Worm (Caenorhabditis elegans) whole organism, L3 larva: ENCODE data around the gene C16C10.8.

ENCODE experiments used
- R02D3.7 ChIP-seq: fragments of 150-350 bp; optimal IDR thresholded peaks from 2 replicates; lab custom pipeline; 2014; ENCODE audit warnings: missing biosample characterization, missing genetic modification characterization
- ZK546.5 ChIP-seq: sonication (generic microtip); optimal IDR thresholded peaks from 2 replicates; lab custom pipeline; 2017; ENCODE audit warnings: missing biosample characterization, missing genetic modification characterization
- aly-2 ChIP-seq: fragments of 150-350 bp; optimal IDR thresholded peaks from 2 replicates; lab custom pipeline; 2014; ENCODE audit warnings: missing biosample characterization, missing genetic modification characterization
- ama-1 ChIP-seq: fragments of 150-350 bp; optimal IDR thresholded peaks from 2 replicates; lab custom pipeline; 2018
- ceh-28 ChIP-seq: fragments of 150-350 bp; optimal IDR thresholded peaks from 2 replicates; lab custom pipeline; 2014; ENCODE audit warnings: missing biosample characterization, missing genetic modification reagents, missing genetic modification characterization
- ceh-82 ChIP-seq: fragments of 150-350 bp; optimal IDR thresholded peaks from 2 replicates; lab custom pipeline; 2014; ENCODE audit warnings: missing biosample characterization, missing genetic modification characterization
- ceh-9 ChIP-seq: sonication (generic microtip); optimal IDR thresholded peaks from 2 replicates; lab custom pipeline; 2018; ENCODE audit warnings: missing biosample characterization, missing genetic modification characterization
- daf-12 ChIP-seq: fragments of 150-350 bp; optimal IDR thresholded peaks from 2 replicates; lab custom pipeline; 2014; ENCODE audit warnings: missing biosample characterization, missing genetic modification reagents, missing genetic modification characterization
- egl-27 ChIP-seq: sonication (generic microtip); optimal IDR thresholded peaks from 4 replicates; lab custom pipeline; 2017; ENCODE audit warnings: missing biosample characterization, missing genetic modification reagents, missing genetic modification characterization
- egl-5 ChIP-seq: fragments of 150-350 bp; optimal IDR thresholded peaks from 2 replicates; lab custom pipeline; 2017; ENCODE audit warnings: missing biosample characterization, missing genetic modification reagents, missing genetic modification characterization, inconsistent platforms
- elt-1 ChIP-seq: fragments of 150-350 bp; optimal IDR thresholded peaks from 2 replicates; lab custom pipeline; 2014; ENCODE audit warnings: missing biosample characterization, missing genetic modification characterization
- elt-2 ChIP-seq: sonication (generic microtip); optimal IDR thresholded peaks from 2 replicates; lab custom pipeline; 2016; ENCODE audit warnings: missing genetic modification reagents, mild to moderate bottlenecking, missing genetic modification characterization, missing compliant biosample characterization
- eor-1 ChIP-seq, 2 experiments: fragments of 150-350 bp; optimal IDR thresholded peaks; 2 replicates each; lab custom pipeline; 2014 to 2018; ENCODE audit warnings: missing biosample characterization in 2 of 2, missing genetic modification characterization in 2 of 2
- fkh-10 ChIP-seq: sonication (generic microtip); optimal IDR thresholded peaks from 2 replicates; lab custom pipeline; 2017; ENCODE audit warnings: missing biosample characterization, missing genetic modification reagents, missing genetic modification characterization
- hmg-11 ChIP-seq: sonication (generic microtip); optimal IDR thresholded peaks from 2 replicates; lab custom pipeline; 2016; ENCODE audit warnings: missing genetic modification characterization, missing compliant biosample characterization
- jun-1 ChIP-seq: fragments of 150-350 bp; optimal IDR thresholded peaks from 2 replicates; lab custom pipeline; 2014; ENCODE audit warnings: missing biosample characterization, missing genetic modification reagents, missing genetic modification characterization
- lin-15B ChIP-seq: fragments of 150-350 bp; optimal IDR thresholded peaks from 2 replicates; lab custom pipeline; 2014; ENCODE audit warnings: missing biosample characterization, missing genetic modification characterization
- lin-39 ChIP-seq: fragments of 150-350 bp; optimal IDR thresholded peaks from 2 replicates; lab custom pipeline; 2018; ENCODE audit warnings: missing biosample characterization, missing genetic modification reagents, missing genetic modification characterization
- lsy-12 ChIP-seq: sonication (generic microtip); optimal IDR thresholded peaks from 2 replicates; lab custom pipeline; 2016; ENCODE audit warnings: mild to moderate bottlenecking, missing genetic modification characterization, missing compliant biosample characterization
- mdl-1 ChIP-seq: fragments of 150-350 bp; optimal IDR thresholded peaks from 2 replicates; lab custom pipeline; 2014; ENCODE audit warnings: missing biosample characterization, missing genetic modification characterization
- mml-1 ChIP-seq: fragments of 150-350 bp; sonication (generic microtip); optimal IDR thresholded peaks from 3 replicates; lab custom pipeline; 2014; ENCODE audit warnings: missing biosample characterization, missing genetic modification characterization
- nfya-1 ChIP-seq: sonication (generic microtip); optimal IDR thresholded peaks from 2 replicates; lab custom pipeline; 2017; ENCODE audit warnings: missing genetic modification characterization, mild to moderate bottlenecking, missing compliant biosample characterization, antibody characterized with exemption, moderate library complexity; ENCODE audit not compliant: insufficient read depth
- nhr-23 ChIP-seq: fragments of 150-350 bp; optimal IDR thresholded peaks from 2 replicates; lab custom pipeline; 2014; ENCODE audit warnings: missing biosample characterization, missing genetic modification reagents, missing genetic modification characterization
- nhr-25 ChIP-seq: sonication (generic microtip); optimal IDR thresholded peaks from 2 replicates; lab custom pipeline; 2017; ENCODE audit warnings: missing biosample characterization, missing genetic modification characterization
- nhr-43 ChIP-seq: sonication (generic microtip); optimal IDR thresholded peaks from 2 replicates; lab custom pipeline; 2016; ENCODE audit warnings: mild to moderate bottlenecking, missing genetic modification characterization, missing compliant biosample characterization; ENCODE audit not compliant: poor library complexity, severe bottlenecking
- nhr-67 ChIP-seq: fragments of 150-350 bp; optimal IDR thresholded peaks from 2 replicates; lab custom pipeline; 2014; ENCODE audit warnings: missing biosample characterization, missing genetic modification characterization
- nhr-76 ChIP-seq: fragments of 150-350 bp; sonication (generic microtip); optimal IDR thresholded peaks from 5 replicates; lab custom pipeline; 2014; ENCODE audit warnings: missing biosample characterization, missing genetic modification characterization
- nhr-77 ChIP-seq: fragments of 150-350 bp; optimal IDR thresholded peaks from 2 replicates; lab custom pipeline; 2014; ENCODE audit warnings: missing biosample characterization, missing genetic modification characterization
- pha-4 ChIP-seq: fragments of 150-350 bp; optimal IDR thresholded peaks from 2 replicates; lab custom pipeline; 2014; ENCODE audit warnings: missing biosample characterization, missing genetic modification reagents, missing genetic modification characterization
- pqm-1 ChIP-seq: fragments of 150-350 bp; optimal IDR thresholded peaks from 2 replicates; lab custom pipeline; 2017; ENCODE audit warnings: missing biosample characterization, missing genetic modification characterization, inconsistent platforms
- sea-2 ChIP-seq: fragments of 150-350 bp; sonication (generic microtip); optimal IDR thresholded peaks from 4 replicates; lab custom pipeline; 2014; ENCODE audit warnings: missing biosample characterization, missing genetic modification reagents, missing genetic modification characterization
- skn-1 ChIP-seq: fragments of 150-350 bp; optimal IDR thresholded peaks from 2 replicates; lab custom pipeline; 2014; ENCODE audit warnings: missing biosample characterization, missing genetic modification characterization
- snpc-4 ChIP-seq: fragments of 150-350 bp; optimal IDR thresholded peaks from 2 replicates; lab custom pipeline; 2014; ENCODE audit warnings: missing biosample characterization, missing genetic modification characterization
- tbx-2 ChIP-seq: sonication (generic microtip); optimal IDR thresholded peaks from 2 replicates; lab custom pipeline; 2016; ENCODE audit warnings: mild to moderate bottlenecking, missing genetic modification characterization, missing compliant biosample characterization
- zag-1 ChIP-seq: fragments of 150-350 bp; optimal IDR thresholded peaks from 2 replicates; lab custom pipeline; 2014; ENCODE audit warnings: missing biosample characterization, missing genetic modification characterization
- ztf-11 ChIP-seq: fragments of 150-350 bp; optimal IDR thresholded peaks from 2 replicates; lab custom pipeline; 2014; ENCODE audit warnings: missing biosample characterization, missing genetic modification characterization
- ztf-4 ChIP-seq: fragments of 150-350 bp; optimal IDR thresholded peaks from 2 replicates; lab custom pipeline; 2014; ENCODE audit warnings: missing biosample characterization, missing genetic modification characterization

C16C10.8 gene

DNA sequence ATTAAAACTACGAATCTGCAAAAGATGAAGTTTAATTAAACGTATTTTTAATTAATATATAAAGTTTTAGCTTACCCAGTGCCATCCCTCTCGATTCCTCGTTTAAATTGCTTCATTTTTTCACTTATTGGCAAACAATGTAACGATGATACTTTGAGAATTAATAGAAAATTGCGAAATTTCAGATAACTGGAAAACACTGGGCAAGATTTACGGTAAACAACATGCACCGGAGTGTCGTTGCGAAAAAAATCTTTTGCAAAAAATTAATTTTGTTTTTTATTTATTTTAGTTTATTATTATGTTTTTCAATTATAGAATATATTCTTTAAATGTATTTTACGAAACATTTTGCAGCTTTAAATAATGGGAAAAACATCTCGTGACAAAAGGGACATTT is 40.1 kb upstream of the C16C10.8 start, which contains the start of the genes pelo-1 and R74.7:
TSS of gene pelo-1 (minus strand) at position 151 of the 400 bp plus-strand sequence.
TSS of gene R74.7 (plus strand) at position 358 of the 400 bp plus-strand sequence.
- no peak for TF ChIP-seq nhr-76 (tag; lab: Kevin White, UChicago)
- TF ChIP-seq fkh-10 (GFP tag; lab: Kevin White, UChicago): no peak
- TF ChIP-seq nfya-1 (tag; lab: Kevin White, UChicago): peak; percentile 43
- peak; percentile 48 for TF ChIP-seq lin-15B
- TF ChIP-seq mdl-1: no peak
- TF ChIP-seq ceh-9 (tag; lab: Kevin White, UChicago): no peak
- peak; percentile 64 for TF ChIP-seq pha-4 (tag; lab: Kevin White, UChicago)
- TF ChIP-seq R02D3.7: peak; percentile 88
- TF ChIP-seq ztf-11 (tag; lab: Kevin White, UChicago): no peak

DNA sequence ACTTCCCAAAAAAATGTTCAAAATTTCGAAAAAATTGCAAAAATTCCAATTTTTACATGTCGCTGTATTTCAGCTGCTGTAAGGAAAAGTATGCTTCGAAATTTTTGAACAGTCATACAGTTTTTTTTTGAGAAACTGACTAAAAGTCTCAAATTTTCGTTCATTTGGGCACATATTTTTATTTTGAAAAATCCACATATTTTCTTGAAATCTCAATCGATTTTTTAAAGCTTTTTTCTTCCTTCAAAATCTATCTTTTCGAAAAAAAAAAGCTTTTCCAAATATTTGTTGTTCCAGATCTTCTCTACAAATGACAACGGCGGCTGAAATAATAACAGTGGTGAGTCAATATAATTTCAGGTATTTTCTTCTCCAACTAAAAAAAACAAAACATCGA is 33.0 kb upstream of the C16C10.8 start, which contains the start of gene asd-1:
TSS of gene asd-1 (plus strand) at position 298 of the 397 bp plus-strand sequence.
- TF ChIP-seq egl-5 (tag; lab: Kevin White, UChicago) (no peak), nhr-76 (tag; lab: Kevin White, UChicago) (no peak), pqm-1 (tag; lab: Kevin White, UChicago) (no peak)
- TF ChIP-seq, all 47 proteins: peak for 0

DNA sequence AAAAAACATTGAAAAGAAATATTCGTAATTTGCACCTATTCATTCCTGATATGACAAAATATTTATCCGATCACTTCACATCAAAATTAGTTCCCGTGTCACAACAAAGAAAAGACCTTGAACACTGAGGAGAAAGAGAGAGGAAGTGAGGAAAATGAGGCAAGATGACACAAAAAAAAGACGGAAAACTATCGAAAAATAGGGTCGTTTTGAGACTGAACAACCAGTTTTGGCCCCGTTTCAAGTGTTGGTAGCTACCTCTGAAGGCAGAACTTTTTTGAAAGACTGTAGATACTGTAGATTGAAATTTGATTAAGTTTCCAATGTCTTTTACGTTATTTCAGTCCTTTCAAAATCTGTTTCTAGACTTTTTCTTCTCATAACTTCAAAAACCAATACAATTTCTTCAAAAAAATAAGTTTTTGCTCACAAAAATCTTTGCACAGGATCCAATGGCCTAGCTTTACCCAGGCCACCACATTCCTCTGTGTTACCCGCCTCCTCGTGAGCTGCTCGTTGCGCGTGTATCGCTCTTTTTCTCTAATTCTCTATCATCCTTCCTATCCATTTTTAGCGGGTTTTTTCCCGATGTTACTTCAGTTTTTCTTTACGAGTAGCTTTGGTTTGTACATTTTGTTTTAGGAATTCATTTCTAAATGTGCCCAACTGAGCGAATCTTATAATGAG is 32.5 kb upstream of the C16C10.8 start:
- no peak for TF ChIP-seq ztf-11 (tag; lab: Kevin White, UChicago)
- TF ChIP-seq nhr-67: no peak
- peak; percentile 75 for TF ChIP-seq lin-15B
- peak; percentile 84 for TF ChIP-seq nfya-1 (tag; lab: Kevin White, UChicago)
- peak; percentile 85 for TF ChIP-seq mdl-1
- TF ChIP-seq hmg-11 (tag; lab: Kevin White, UChicago): no peak
- TF ChIP-seq pha-4 (tag; lab: Kevin White, UChicago): peak; percentile 73
- no peak for TF ChIP-seq egl-27 (tag; lab: Kevin White, UChicago)
- TF ChIP-seq skn-1 (tag; lab: Kevin White, UChicago): peak; percentile 21
- peak; percentile 20 for TF ChIP-seq egl-5 (tag; lab: Kevin White, UChicago)
- no peak for TF ChIP-seq eor-1 (tag; optimal IDR thresholded peaks at IDR 0.05; lab: Kevin White, UChicago)
- peak; percentile 60 for TF ChIP-seq lin-39 (tag; lab: Kevin White, UChicago)
- TF ChIP-seq ceh-28 (tag; lab: Kevin White, UChicago): no peak
- TF ChIP-seq nhr-43 (tag; lab: Kevin White, UChicago): no peak
- TF ChIP-seq nhr-25 (tag; lab: Kevin White, UChicago): peak; percentile 58
- peak; percentile 6 for TF ChIP-seq fkh-10 (GFP tag; lab: Kevin White, UChicago)
- TF ChIP-seq zag-1 (tag; lab: Kevin White, UChicago): no peak
- TF ChIP-seq snpc-4 (tag; lab: Kevin White, UChicago): peak; percentile 46
- peak; percentile 22 for TF ChIP-seq R02D3.7
- TF ChIP-seq, all 47 proteins: peak for 11

- TF ChIP-seq nhr-77 (tag; lab: Kevin White, UChicago) (peak; percentile 46), elt-1 (no peak), mml-1 (no peak), nhr-67 (no peak), mdl-1 (no peak), nhr-43 (tag; lab: Kevin White, UChicago) (peak; percentile 84), ZK546.5 (no peak), jun-1 (tag; lab: Kevin White, UChicago) (peak; percentile 34), pqm-1 (tag; lab: Kevin White, UChicago) (peak; percentile 30), daf-12 (tag; lab: Kevin White, UChicago) (peak; percentile 49), elt-2 (tag; lab: Kevin White, UChicago) (peak; percentile 58), ztf-4 (peak; percentile 60), nhr-23 (tag; lab: Kevin White, UChicago) (peak; percentile 60), aly-2 (tag; lab: Kevin White, UChicago) (peak; percentile 33), sea-2 (GFP tag; lab: Kevin White, UChicago) (no peak), R02D3.7 (peak; percentile 31), nfya-1 (tag; lab: Kevin White, UChicago) (peak; percentile 56), hmg-11 (tag; lab: Kevin White, UChicago) (peak; percentile 47), tbx-2 (tag; lab: Kevin White, UChicago) (peak; percentile 87), ceh-28 (tag; lab: Kevin White, UChicago) (peak; percentile 56), pha-4 (tag; lab: Kevin White, UChicago) (peak; percentile 36), ama-1 (lab: Kevin White, UChicago) (peak; percentile 95), ceh-82 (tag; lab: Kevin White, UChicago) (peak; percentile 46), lsy-12 (peak; percentile 74), nhr-25 (tag; lab: Kevin White, UChicago) (peak; percentile 38)
Measured at ce11 chrIII:4195306-4196008, 31.5 kb upstream of the C16C10.8 start.
